Worm (Caenorhabditis elegans) whole organism, late embryonic: ENCODE measurements around the gene T24E12.1.

Source experiments
- C08G9.2 ChIP-seq: sonication (generic microtip); optimal IDR thresholded peaks from 2 replicates; lab custom pipeline; 2016; ENCODE audit warnings: mild to moderate bottlenecking, missing genetic modification characterization, moderate library complexity, missing compliant biosample characterization
- K02D7.2 ChIP-seq: sonication (generic microtip); optimal IDR thresholded peaks from 2 replicates; lab custom pipeline; 2017; ENCODE audit warnings: mild to moderate bottlenecking, missing genetic modification characterization, missing compliant biosample characterization
- K09A11.1 ChIP-seq: sonication (generic microtip); optimal IDR thresholded peaks from 2 replicates; lab custom pipeline; 2017; ENCODE audit warnings: antibody characterized with exemption, mild to moderate bottlenecking, missing genetic modification characterization, missing compliant biosample characterization; ENCODE audit not compliant: insufficient read depth
- ahr-1 ChIP-seq: sonication (generic microtip); optimal IDR thresholded peaks from 2 replicates; lab custom pipeline; 2016; ENCODE audit warnings: missing genetic modification characterization, missing compliant biosample characterization
- ama-1 ChIP-seq: fragments of 150-350 bp; optimal IDR thresholded peaks from 2 replicates; lab custom pipeline; 2014
- ceh-18 ChIP-seq: sonication (generic microtip); optimal IDR thresholded peaks from 2 replicates; lab custom pipeline; 2016; ENCODE audit warnings: missing genetic modification characterization, missing compliant biosample characterization
- ceh-2 ChIP-seq: sonication (generic microtip); optimal IDR thresholded peaks from 2 replicates; lab custom pipeline; 2016; ENCODE audit warnings: missing genotype, missing genetic modification characterization, missing compliant biosample characterization
- ceh-22 ChIP-seq: sonication (generic microtip); optimal IDR thresholded peaks from 2 replicates; lab custom pipeline; 2017; ENCODE audit warnings: missing biosample characterization, missing genetic modification characterization
- ceh-24 ChIP-seq: sonication (generic microtip); optimal IDR thresholded peaks from 2 replicates; lab custom pipeline; 2016; ENCODE audit warnings: mild to moderate bottlenecking, missing genetic modification characterization, missing compliant biosample characterization
- ceh-30 ChIP-seq: fragments of 150-350 bp; optimal IDR thresholded peaks from 2 replicates; lab custom pipeline; 2014; ENCODE audit warnings: missing biosample characterization, missing genetic modification characterization
- ceh-31 ChIP-seq: sonication (generic microtip); optimal IDR thresholded peaks from 2 replicates; lab custom pipeline; 2016; ENCODE audit warnings: missing genetic modification characterization, missing compliant biosample characterization
- ceh-45 ChIP-seq: fragments of 200-800 bp; sonication (Bioruptor generic); IDR thresholded peaks from 2 replicates; pipeline ENCODE4 v1.3.6; 2022; ENCODE audit warnings: missing genetic modification reagents, missing genetic modification characterization, missing compliant biosample characterization
- ceh-48 ChIP-seq: sonication (generic microtip); optimal IDR thresholded peaks from 2 replicates; lab custom pipeline; 2016; ENCODE audit warnings: missing genetic modification characterization, inconsistent platforms, missing compliant biosample characterization
- che-1 ChIP-seq: sonication (generic microtip); optimal IDR thresholded peaks from 2 replicates; lab custom pipeline; 2016; ENCODE audit warnings: mild to moderate bottlenecking, missing genetic modification characterization, missing compliant biosample characterization
- dmd-4 ChIP-seq: sonication (generic microtip); optimal IDR thresholded peaks from 2 replicates; lab custom pipeline; 2016; ENCODE audit warnings: borderline replicate concordance, missing genetic modification characterization, missing compliant biosample characterization
- ets-4 ChIP-seq: sonication (generic microtip); optimal IDR thresholded peaks from 2 replicates; lab custom pipeline; 2016; ENCODE audit warnings: missing genetic modification characterization, missing compliant biosample characterization
- eyg-1 ChIP-seq: sonication (generic microtip); optimal IDR thresholded peaks from 2 replicates; lab custom pipeline; 2016; ENCODE audit warnings: missing genotype, missing genetic modification characterization, missing compliant biosample characterization
- fkh-6 ChIP-seq: sonication (generic microtip); optimal IDR thresholded peaks from 2 replicates; lab custom pipeline; 2016; ENCODE audit warnings: missing genetic modification characterization, missing compliant biosample characterization
- gmeb-2 ChIP-seq: sonication (generic microtip); optimal IDR thresholded peaks from 2 replicates; lab custom pipeline; 2016; ENCODE audit warnings: missing genetic modification characterization, inconsistent platforms, missing compliant biosample characterization
- hlh-15 ChIP-seq: sonication (generic microtip); optimal IDR thresholded peaks from 2 replicates; lab custom pipeline; 2016; ENCODE audit warnings: missing genetic modification characterization, missing compliant biosample characterization
- hlh-30 ChIP-seq: sonication (generic microtip); optimal IDR thresholded peaks from 2 replicates; lab custom pipeline; 2017; ENCODE audit warnings: antibody characterized with exemption, missing genetic modification characterization, missing compliant biosample characterization; ENCODE audit not compliant: insufficient read depth
- hlh-6 ChIP-seq: sonication (generic microtip); optimal IDR thresholded peaks from 2 replicates; lab custom pipeline; 2016; ENCODE audit warnings: missing genotype, missing genetic modification characterization, missing compliant biosample characterization
- lin-11 ChIP-seq: fragments of 200-800 bp; sonication (Bioruptor generic); optimal IDR thresholded peaks from 2 replicates; lab custom pipeline; 2018; ENCODE audit warnings: mild to moderate bottlenecking, missing genetic modification characterization, missing compliant biosample characterization
- nhr-11 ChIP-seq: fragments of 150-350 bp; optimal IDR thresholded peaks from 2 replicates; lab custom pipeline; 2014; ENCODE audit warnings: missing biosample characterization, missing genetic modification characterization
- pax-1 ChIP-seq: fragments of 150-350 bp; optimal IDR thresholded peaks from 2 replicates; lab custom pipeline; 2014; ENCODE audit warnings: missing biosample characterization, missing genetic modification characterization
- pha-2 ChIP-seq: sonication (generic microtip); optimal IDR thresholded peaks from 2 replicates; lab custom pipeline; 2017; ENCODE audit warnings: mild to moderate bottlenecking, missing genetic modification characterization, missing compliant biosample characterization
- pha-4 ChIP-seq: fragments of 150-350 bp; optimal IDR thresholded peaks from 2 replicates; lab custom pipeline; 2018; ENCODE audit warnings: missing biosample characterization, missing genetic modification reagents, missing genetic modification characterization
- pqm-1 ChIP-seq: sonication (generic microtip); optimal IDR thresholded peaks from 2 replicates; lab custom pipeline; 2016; ENCODE audit warnings: missing genetic modification characterization, missing compliant biosample characterization
- pros-1 ChIP-seq: fragments of 150-350 bp; optimal IDR thresholded peaks from 2 replicates; lab custom pipeline; 2014; ENCODE audit warnings: missing biosample characterization, missing genetic modification reagents, missing genetic modification characterization
- sox-2 ChIP-seq: fragments of 200-800 bp; sonication (Bioruptor generic); IDR thresholded peaks from 2 replicates; pipeline ENCODE4 v1.3.6; 2022; ENCODE audit warnings: missing genetic modification reagents, missing genetic modification characterization, missing compliant biosample characterization
- sox-4 ChIP-seq: sonication (generic microtip); optimal IDR thresholded peaks from 2 replicates; lab custom pipeline; 2017; ENCODE audit warnings: mild to moderate bottlenecking, missing genetic modification characterization, inconsistent platforms, missing compliant biosample characterization
- syd-9 ChIP-seq: sonication (generic microtip); optimal IDR thresholded peaks from 2 replicates; lab custom pipeline; 2016; ENCODE audit warnings: mild to moderate bottlenecking, missing genetic modification characterization, moderate library complexity, missing compliant biosample characterization
- tbx-7 ChIP-seq: sonication (generic microtip); optimal IDR thresholded peaks from 2 replicates; lab custom pipeline; 2016; ENCODE audit warnings: missing genotype, missing genetic modification characterization, missing compliant biosample characterization
- ttx-3 ChIP-seq: sonication (generic microtip); optimal IDR thresholded peaks from 2 replicates; lab custom pipeline; 2016; ENCODE audit warnings: missing genetic modification reagents, missing genetic modification characterization, missing compliant biosample characterization
- unc-42 ChIP-seq: sonication (generic microtip); optimal IDR thresholded peaks from 2 replicates; lab custom pipeline; 2016; ENCODE audit warnings: missing genotype, missing genetic modification characterization, missing compliant biosample characterization
- unc-86 ChIP-seq: sonication (generic microtip); optimal IDR thresholded peaks from 2 replicates; lab custom pipeline; 2016; ENCODE audit warnings: missing genetic modification characterization, missing compliant biosample characterization
- zip-5 ChIP-seq: sonication (generic microtip); optimal IDR thresholded peaks from 2 replicates; lab custom pipeline; 2016; ENCODE audit warnings: missing genetic modification characterization, missing compliant biosample characterization

Gene T24E12.1

ce11 chrII:3777802-3778201, 7.6 kb upstream of the T24E12.1 start:
- TF ChIP-seq unc-42 (tag; lab: Kevin White, UChicago) (no peak), lin-11 (tag; lab: Kevin White, UChicago) (no peak), K09A11.1 (tag; lab: Kevin White, UChicago) (no peak), ahr-1 (no peak), che-1 (tag; lab: Kevin White, UChicago) (no peak), sox-2 (GFP tag; lab: Robert Waterston, UW) (no peak), K02D7.2 (no peak)

- TF ChIP-seq pros-1 (tag; lab: Kevin White, UChicago) (no peak), ama-1 (lab: Kevin White, UChicago) (no peak), fkh-6 (tag; lab: Kevin White, UChicago) (no peak), pax-1 (tag; lab: Kevin White, UChicago) (no peak), hlh-6 (tag; lab: Kevin White, UChicago) (no peak), ceh-48 (no peak), ceh-30 (no peak), syd-9 (tag; lab: Kevin White, UChicago) (no peak), hlh-30 (tag; lab: Kevin White, UChicago) (no peak), ceh-2 (tag; lab: Kevin White, UChicago) (no peak)
These were observed 5.9 kb upstream of the T24E12.1 start, which contains the start of gene T24E12.11 for ce11 chrII:3779463-3779862. Gene T24E12.11 (minus strand): TSS chrII:3779563.

- no peak for TF ChIP-seq tbx-7 (tag; lab: Kevin White, UChicago)
- no peak for TF ChIP-seq ceh-18 (tag; lab: Kevin White, UChicago)
- TF ChIP-seq lin-11 (tag; lab: Kevin White, UChicago): no peak
- no peak for TF ChIP-seq fkh-6 (tag; lab: Kevin White, UChicago)
- TF ChIP-seq sox-4 (tag; lab: Kevin White, UChicago): no peak
- no peak for TF ChIP-seq gmeb-2
- no peak for TF ChIP-seq dmd-4 (tag; lab: Kevin White, UChicago)
- no peak for TF ChIP-seq nhr-11
These were observed 4.1 kb upstream of the T24E12.1 start for ce11 chrII:3781238-3781637.

- TF ChIP-seq ceh-31 (no peak), hlh-15 (tag; lab: Kevin White, UChicago) (no peak), gmeb-2 (no peak), K09A11.1 (tag; lab: Kevin White, UChicago) (no peak)
These were observed 2.9 kb upstream of the T24E12.1 start, which contains the start of gene T24E12.2 for ce11 chrII:3782309-3783000. Gene T24E12.2 (plus strand): TSS chrII:3782950.

ce11 chrII:3785756-3786155, 399 bp downstream of the T24E12.1 start:
- no peak for TF ChIP-seq ceh-30
- no peak for TF ChIP-seq unc-86 (tag; lab: Kevin White, UChicago)
- no peak for TF ChIP-seq tbx-7 (tag; lab: Kevin White, UChicago)
- no peak for TF ChIP-seq ceh-22 (tag; lab: Kevin White, UChicago)
- TF ChIP-seq ceh-45 (GFP tag; lab: Robert Waterston, UW): no peak
- TF ChIP-seq zip-5: no peak
- no peak for TF ChIP-seq pros-1 (tag; lab: Kevin White, UChicago)
- TF ChIP-seq unc-42 (tag; lab: Kevin White, UChicago): no peak
- no peak for TF ChIP-seq hlh-30 (tag; lab: Kevin White, UChicago)
- TF ChIP-seq ttx-3 (tag; lab: Kevin White, UChicago): no peak
- no peak for TF ChIP-seq K02D7.2
- TF ChIP-seq pha-4 (tag; lab: Kevin White, UChicago): no peak
- TF ChIP-seq pha-2 (tag; lab: Kevin White, UChicago): no peak
- no peak for TF ChIP-seq ceh-48
- TF ChIP-seq pqm-1: no peak
- TF ChIP-seq C08G9.2 (tag; lab: Kevin White, UChicago): no peak
- no peak for TF ChIP-seq K09A11.1 (tag; lab: Kevin White, UChicago)
- TF ChIP-seq ceh-24: no peak
- TF ChIP-seq ets-4 (tag; lab: Kevin White, UChicago): no peak
- no peak for TF ChIP-seq eyg-1 (tag; lab: Kevin White, UChicago)
- TF ChIP-seq, all 69 proteins: peak for 0
